Worm (Caenorhabditis elegans) whole organism, young adult: Measurements from ENCODE around the gene W01D2.6.

ENCODE experiments used
- D2030.7 ChIP-seq: fragments of 200-800 bp; sonication (Bioruptor generic); IDR thresholded peaks from 2 replicates; pipeline ENCODE4 v1.3.6; 2022; ENCODE audit warnings: missing genetic modification reagents, missing genetic modification characterization, missing compliant biosample characterization
- F37B4.10 ChIP-seq: fragments of 200-800 bp; sonication (Bioruptor generic); IDR thresholded peaks from 2 replicates; pipeline ENCODE4 v1.3.6; 2022; ENCODE audit warnings: missing genetic modification characterization, missing compliant biosample characterization
- egl-44 ChIP-seq: fragments of 200-800 bp; sonication (Bioruptor generic); IDR thresholded peaks from 2 replicates; pipeline ENCODE4 v1.3.6; 2022; ENCODE audit warnings: missing genetic modification reagents, missing genetic modification characterization, missing compliant biosample characterization
- pha-4 ChIP-seq: fragments of 150-350 bp; sonication (generic microtip); optimal IDR thresholded peaks from 2 replicates; lab custom pipeline; 2014; ENCODE audit warnings: missing biosample characterization, missing genetic modification reagents, missing genetic modification characterization
- snpc-1.3 ChIP-seq: sonication (generic microtip); optimal IDR thresholded peaks from 2 replicates; lab custom pipeline; 2017; ENCODE audit warnings: missing genetic modification characterization, mild to moderate bottlenecking, missing compliant biosample characterization, antibody characterized with exemption, moderate library complexity, missing genotype, missing genetic modification reagents; ENCODE audit not compliant: insufficient read depth

DNA sequence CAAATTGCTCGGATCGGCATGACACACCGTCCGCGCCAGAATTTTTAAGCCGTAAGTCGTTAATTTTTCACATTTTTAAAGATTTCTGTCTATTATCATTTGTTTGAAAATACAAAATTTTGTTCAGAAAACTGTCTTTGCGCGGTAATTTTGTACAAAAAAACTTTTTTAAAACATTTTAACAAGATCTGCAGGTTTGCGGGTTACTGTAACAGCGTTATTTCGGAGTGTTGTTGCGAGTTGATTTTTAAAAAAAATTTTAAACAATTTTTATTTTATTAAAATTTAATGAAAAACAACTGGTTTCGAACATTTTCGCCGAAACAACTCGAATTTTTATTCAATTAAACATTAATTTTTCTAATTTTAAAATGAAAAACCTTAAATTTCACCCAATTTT, 4.3 kb downstream of the W01D2.6 start:
- TF ChIP-seq snpc-1.3 (tag; lab: Kevin White, UChicago) (no peak), egl-44 (GFP tag; lab: Robert Waterston, UW) (no peak), D2030.7 (GFP tag; lab: Robert Waterston, UW) (no peak), pha-4 (no peak), F37B4.10 (GFP tag; lab: Robert Waterston, UW) (no peak)
